Fruit fly (Drosophila melanogaster): ENCODE measurements around the gene CG3631.

The CG3631 gene

dm6 chr3R:14847844-14848243 lies 31.4 kb upstream of the CG3631 start:
- TF ChIP-seq CG30403 (GFP tag; optimal IDR thresholded peaks at IDR 0.05) (no peak), bsh (GFP tag; optimal IDR thresholded peaks at IDR 0.05) (peak in 1 of 2 experiments; percentile 44), ci (GFP tag; IDR thresholded peaks at IDR 0.05) (no peak), ase (GFP tag; IDR thresholded peaks at IDR 0.05) (no peak), Drgx (GFP tag; IDR thresholded peaks at IDR 0.05) (peak; percentile 40; the same call in 1 of the 2 replicates), CkIIα-i1 (GFP tag; IDR thresholded peaks at IDR 0.05) (no peak), eve (GFP tag; optimal IDR thresholded peaks at IDR 0.05) (no peak)

DNA sequence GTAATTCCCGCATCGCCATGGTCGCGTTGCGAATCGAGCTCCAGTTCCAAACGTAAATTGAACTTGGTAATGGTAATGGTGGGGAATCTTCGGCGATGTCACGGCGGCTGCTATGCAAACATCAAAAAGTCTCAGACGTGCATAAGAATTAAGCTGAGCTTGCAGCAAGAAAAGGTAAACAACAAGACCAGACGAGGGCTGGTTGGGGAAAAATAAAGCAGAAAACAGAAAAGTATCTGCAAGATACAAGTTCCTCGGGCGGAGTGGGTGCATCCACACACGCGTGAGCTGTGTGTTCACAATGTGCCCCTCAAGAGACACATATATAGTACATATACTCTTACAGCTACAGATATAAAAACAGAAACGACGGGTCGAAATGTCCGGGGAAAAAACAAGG lies 26.6 kb upstream of the CG3631 start:
- TF ChIP-seq al (GFP tag; IDR thresholded peaks at IDR 0.05) (no peak), Ptx1 (GFP tag; IDR thresholded peaks at IDR 0.05) (no peak), Xbp1 (GFP tag; optimal IDR thresholded peaks at IDR 0.05) (no peak), CG10321 (GFP tag; IDR thresholded peaks at IDR 0.05) (no peak), nom (GFP tag; optimal IDR thresholded peaks at IDR 0.05) (peak; percentile 35), fd3F (GFP tag; optimal IDR thresholded peaks at IDR 0.05) (no peak), Stat92E (GFP tag; optimal IDR thresholded peaks at IDR 0.05) (no peak)

- TF ChIP-seq CG31224 (GFP tag; IDR thresholded peaks at IDR 0.05) (no peak), gsb-n (tag; optimal IDR thresholded peaks at IDR 0.05) (peak; percentile 11), Myb (GFP tag; optimal IDR thresholded peaks at IDR 0.05) (peak; percentile 20), CG3065 (GFP tag; optimal IDR thresholded peaks at IDR 0.05) (no peak), Drgx (GFP tag; IDR thresholded peaks at IDR 0.05) (peak; percentile 57), zf30C (GFP tag; optimal IDR thresholded peaks at IDR 0.05) (no peak), Bteb2 (GFP tag; optimal IDR thresholded peaks at IDR 0.05) (no peak), abd-A (tag; optimal IDR thresholded peaks at IDR 0.05) (peak; percentile 26), B-H2 (GFP tag; optimal IDR thresholded peaks at IDR 0.05) (peak; percentile 72), sna (GFP tag; IDR thresholded peaks at IDR 0.05; ENCODE audit: partially characterized antibody) (peak; percentile 47), TFAM (GFP tag; optimal IDR thresholded peaks at IDR 0.05) (no peak), CG15696 (tag; optimal IDR thresholded peaks at IDR 0.05) (no peak), gem (tag; optimal IDR thresholded peaks at IDR 0.05) (no peak), Taf1 (GFP tag; IDR thresholded peaks at IDR 0.05) (no peak), unc-4 (GFP tag; IDR thresholded peaks at IDR 0.05; ENCODE audit: partially characterized antibody) (no peak), Hmr (GFP tag; optimal IDR thresholded peaks at IDR 0.05) (peak; percentile 78), Bgb (GFP tag; IDR thresholded peaks at IDR 0.05; ENCODE audit: partially characterized antibody) (peak; percentile 22; the same call in 1 of the 2 replicates), gcm2 (GFP tag; optimal IDR thresholded peaks at IDR 0.05) (peak; percentile 2), salm (tag; optimal IDR thresholded peaks at IDR 0.05) (no peak), Optix (GFP tag; IDR thresholded peaks at IDR 0.05) (no peak), CG8359 (GFP tag; optimal IDR thresholded peaks at IDR 0.05; ENCODE audit: borderline replicate concordance) (no peak), CG13894 (tag; optimal IDR thresholded peaks at IDR 0.05) (peak; percentile 66), br (optimal IDR thresholded peaks at IDR 0.05) (no peak), trh (GFP tag; optimal IDR thresholded peaks at IDR 0.05) (no peak), schlank (tag; optimal IDR thresholded peaks at IDR 0.05) (peak; percentile 12), CG10431 (GFP tag; optimal IDR thresholded peaks at IDR 0.05) (peak; percentile 67), vvl (GFP tag; IDR thresholded peaks at IDR 0.05) (0 out of 2 replicates have a peak, but pooled peaks have one; percentile 84), esg (GFP tag; conservative IDR thresholded peaks at IDR 0.05) (no peak), odd (GFP tag; optimal IDR thresholded peaks at IDR 0.05) (peak; percentile 82), bab2 (GFP tag; optimal IDR thresholded peaks at IDR 0.05) (no peak), Fer3 (tag; optimal IDR thresholded peaks at IDR 0.05) (no peak), CG7987 (GFP tag; optimal IDR thresholded peaks at IDR 0.05) (peak; percentile 74), CG11398 (GFP tag; optimal IDR thresholded peaks at IDR 0.05) (no peak), CG34224 (GFP tag; IDR thresholded peaks at IDR 0.05; ENCODE audit: partially characterized antibody) (no peak; the same call in 2 of the 3 replicates), cg (GFP tag; optimal IDR thresholded peaks at IDR 0.05) (peak; percentile 77)
These were observed 25.5 kb upstream of the CG3631 start for dm6 chr3R:14853767-14854191.
